Fruit fly (Drosophila melanogaster) whole organism, adult: ENCODE measurements around the gene CG14676.
A peak's percentile ranks its signal among the peaks of the same experiment; 100 is the strongest.

Source experiments
- CG11617 ChIP-seq: fragments of 200-800 bp; sonication (Bioruptor generic); optimal IDR thresholded peaks from 2 replicates; lab custom pipeline; 2017; ENCODE audit warnings: mild to moderate bottlenecking, missing biosample characterization, missing genetic modification reagents, missing genetic modification characterization
- CG12768 ChIP-seq: fragments of 200-800 bp; sonication (Bioruptor generic); optimal IDR thresholded peaks from 2 replicates; lab custom pipeline; 2017; ENCODE audit warnings: missing biosample characterization, missing genetic modification characterization, mild to moderate bottlenecking, moderate library complexity, missing genetic modification reagents
- CG14711 ChIP-seq: fragments of 200-800 bp; sonication (Bioruptor generic); optimal IDR thresholded peaks from 2 replicates; lab custom pipeline; 2018; ENCODE audit warnings: missing biosample characterization, mild to moderate bottlenecking, missing genetic modification characterization, moderate library complexity
- CG1620 ChIP-seq: fragments of 200-800 bp; sonication (Bioruptor generic); optimal IDR thresholded peaks from 2 replicates; lab custom pipeline; 2016; ENCODE audit warnings: missing biosample characterization, missing genetic modification characterization
- CG33017 ChIP-seq: fragments of 200-800 bp; sonication (Bioruptor generic); optimal IDR thresholded peaks from 2 replicates; lab custom pipeline; 2018; ENCODE audit warnings: missing biosample characterization, mild to moderate bottlenecking, missing genetic modification characterization, moderate library complexity
- CG7045 ChIP-seq: fragments of 200-800 bp; sonication (Bioruptor generic); optimal IDR thresholded peaks from 2 replicates; lab custom pipeline; 2017; ENCODE audit warnings: missing biosample characterization, mild to moderate bottlenecking, missing genetic modification characterization
- Mnt ChIP-seq: fragments of 200-800 bp; sonication (Bioruptor generic); optimal IDR thresholded peaks from 2 replicates; lab custom pipeline; 2016; ENCODE audit warnings: missing biosample characterization, mild to moderate bottlenecking, missing genetic modification characterization
- bab1 ChIP-seq: fragments of 200-800 bp; sonication (Bioruptor generic); optimal IDR thresholded peaks from 3 replicates; lab custom pipeline; 2019; ENCODE audit warnings: missing biosample characterization, mild to moderate bottlenecking, missing genetic modification characterization, moderate library complexity
- cnc ChIP-seq, 2 experiments: fragments of >200 bp; optimal IDR thresholded peaks; 2 replicates each; lab custom pipeline; 2017
- kay ChIP-seq: fragments of 200-800 bp; sonication (Bioruptor generic); peaks from one replicate; lab custom pipeline; 2016; ENCODE audit warnings: missing biosample characterization, missing genetic modification characterization, borderline replicate concordance
- ovo ChIP-seq: fragments of 200-800 bp; sonication (Bioruptor generic); optimal IDR thresholded peaks from 2 replicates; lab custom pipeline; 2016; ENCODE audit warnings: missing biosample characterization, missing genetic modification characterization
- pad ChIP-seq: fragments of 200-800 bp; sonication (Bioruptor generic); optimal IDR thresholded peaks from 3 replicates; lab custom pipeline; 2017; ENCODE audit warnings: missing biosample characterization, missing genetic modification characterization, mild to moderate bottlenecking, moderate library complexity, missing genetic modification reagents
- tj ChIP-seq: fragments of 200-800 bp; sonication (Bioruptor generic); optimal IDR thresholded peaks from 3 replicates; lab custom pipeline; 2017; ENCODE audit warnings: missing biosample characterization, mild to moderate bottlenecking, missing genetic modification characterization, moderate library complexity
- toe ChIP-seq: fragments of 200-800 bp; sonication (Bioruptor generic); optimal IDR thresholded peaks from 2 replicates; lab custom pipeline; 2016; ENCODE audit warnings: missing biosample characterization, missing genetic modification characterization

DNA sequence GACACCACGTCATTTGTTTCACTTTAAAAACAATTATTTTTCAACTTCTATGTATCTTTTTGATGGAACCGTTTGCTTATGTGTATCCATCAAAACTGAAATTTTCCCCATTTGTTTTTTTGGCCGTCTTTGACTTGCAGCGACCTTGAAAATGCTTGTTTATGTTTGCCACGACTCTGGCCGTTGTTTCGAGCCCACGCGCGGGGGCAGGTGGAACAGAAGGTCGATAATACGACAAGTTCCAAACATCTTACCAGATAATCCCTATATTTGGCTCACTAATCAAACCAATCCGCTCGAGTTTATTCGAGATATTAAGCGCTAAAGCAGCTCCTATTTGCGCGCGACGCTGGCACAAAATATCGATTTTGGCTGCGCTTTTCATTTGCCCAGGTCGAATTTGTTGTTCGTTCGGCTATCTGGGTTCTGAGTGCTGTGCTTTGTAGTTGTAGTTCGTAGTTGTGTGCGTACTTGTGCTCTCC lies 13.8 kb downstream of the CG14676 start:
- no peak for TF ChIP-seq CG7045 (GFP tag; lab: Kevin White, UChicago)
- no peak for TF ChIP-seq CG11617
- TF ChIP-seq cnc (optimal IDR thresholded peaks at IDR 0.05; lab: Kevin White, UChicago), result no peak
- TF ChIP-seq toe (GFP tag; lab: Kevin White, UChicago), result no peak
- peak; percentile 29 for TF ChIP-seq Mnt (GFP tag; lab: Kevin White, UChicago)
- TF ChIP-seq CG12768 (GFP tag; lab: Kevin White, UChicago), result no peak
- TF ChIP-seq bab1 (GFP tag; lab: Kevin White, UChicago), result no peak
- no peak for TF ChIP-seq kay (GFP tag; lab: Kevin White, UChicago)
- no peak for TF ChIP-seq CG1620
- no peak for TF ChIP-seq CG14711 (tag; lab: Kevin White, UChicago)
- no peak for TF ChIP-seq pad (GFP tag; lab: Kevin White, UChicago)
- TF ChIP-seq CG33017 (tag; lab: Kevin White, UChicago), result no peak
- no peak for TF ChIP-seq tj
- no peak for TF ChIP-seq ovo
